Worm (Caenorhabditis elegans) whole organism, early embryonic: ENCODE data around the gene oac-54.

ENCODE experiments used
- B0310.2 ChIP-seq: sonication (generic microtip); optimal IDR thresholded peaks from 2 replicates; lab custom pipeline; 2016; ENCODE audit warnings: mild to moderate bottlenecking, missing genetic modification characterization, missing compliant biosample characterization
- F13C5.2 ChIP-seq: sonication (generic microtip); optimal IDR thresholded peaks from 2 replicates; lab custom pipeline; 2017; ENCODE audit warnings: mild to moderate bottlenecking, missing genetic modification characterization, inconsistent platforms, missing compliant biosample characterization
- aly-1 ChIP-seq: sonication (generic microtip); optimal IDR thresholded peaks from 2 replicates; lab custom pipeline; 2016; ENCODE audit warnings: missing genetic modification characterization, missing compliant biosample characterization
- ama-1 ChIP-seq: fragments of 150-350 bp; optimal IDR thresholded peaks from 2 replicates; lab custom pipeline; 2014
- ceh-13 ChIP-seq: fragments of 200-800 bp; sonication (Bioruptor generic); optimal IDR thresholded peaks from 2 replicates; lab custom pipeline; 2018; ENCODE audit warnings: mild to moderate bottlenecking, missing genetic modification characterization, missing compliant biosample characterization
- ceh-36 ChIP-seq: sonication (generic microtip); optimal IDR thresholded peaks from 2 replicates; lab custom pipeline; 2016; ENCODE audit warnings: missing genetic modification characterization, inconsistent platforms, missing compliant biosample characterization
- ets-7 ChIP-seq: sonication (generic microtip); optimal IDR thresholded peaks from 2 replicates; lab custom pipeline; 2016; ENCODE audit warnings: missing genotype, missing genetic modification characterization, missing compliant biosample characterization
- flt-1 ChIP-seq: fragments of 200-800 bp; sonication (Bioruptor generic); IDR thresholded peaks from 2 replicates; pipeline ENCODE4 v1.3.6; 2022; ENCODE audit warnings: missing genetic modification characterization, missing compliant biosample characterization
- hmbx-1 ChIP-seq: sonication (generic microtip); optimal IDR thresholded peaks from 2 replicates; lab custom pipeline; 2016; ENCODE audit warnings: mild to moderate bottlenecking, missing genetic modification characterization, missing compliant biosample characterization
- hmg-4 ChIP-seq: fragments of 200-800 bp; sonication (Bioruptor generic); optimal IDR thresholded peaks from 2 replicates; lab custom pipeline; 2018; ENCODE audit warnings: mild to moderate bottlenecking, missing genetic modification characterization, missing compliant biosample characterization
- hnd-1 ChIP-seq: sonication (generic microtip); optimal IDR thresholded peaks from 2 replicates; lab custom pipeline; 2016; ENCODE audit warnings: missing genetic modification characterization, missing compliant biosample characterization
- pes-1 ChIP-seq: fragments of 200-800 bp; sonication (Bioruptor generic); IDR thresholded peaks from 2 replicates; pipeline ENCODE4 v1.3.6; 2022; ENCODE audit warnings: missing genetic modification reagents, missing genetic modification characterization, missing compliant biosample characterization
- scrt-1 ChIP-seq: fragments of 200-800 bp; sonication (Bioruptor generic); IDR thresholded peaks from 2 replicates; pipeline ENCODE4 v1.3.6; 2022; ENCODE audit warnings: missing genetic modification characterization, missing compliant biosample characterization
- sea-1 ChIP-seq: fragments of 200-800 bp; sonication (Bioruptor generic); conservative IDR thresholded peaks from 2 replicates; pipeline ENCODE4 v1.3.6; 2022; ENCODE audit warnings: missing genetic modification characterization, missing compliant biosample characterization
- tbx-11 ChIP-seq: fragments of 200-800 bp; sonication (Bioruptor generic); IDR thresholded peaks from 2 replicates; pipeline ENCODE4 v1.3.6; 2022; ENCODE audit warnings: missing genetic modification characterization, missing compliant biosample characterization
- tbx-37 ChIP-seq: fragments of 200-800 bp; sonication (Bioruptor generic); conservative IDR thresholded peaks from 2 replicates; pipeline ENCODE4 v1.3.6; 2022; ENCODE audit warnings: missing genetic modification reagents, missing genetic modification characterization, missing compliant biosample characterization
- tra-4 ChIP-seq: sonication (generic microtip); optimal IDR thresholded peaks from 2 replicates; lab custom pipeline; 2017; ENCODE audit warnings: missing genetic modification characterization, missing compliant biosample characterization

oac-54 gene

ce11 chrII:9165762-9166460, 8.0 kb downstream of the oac-54 start, which contains the start of gene W07A12.8:
Gene W07A12.8, minus strand, starts transcription at chrII:9165812.
- TF ChIP-seq flt-1 (GFP tag; lab: Robert Waterston, UW) (no peak), tbx-37 (GFP tag; lab: Robert Waterston, UW) (no peak), F13C5.2 (tag; lab: Kevin White, UChicago) (no peak), tbx-11 (GFP tag; lab: Robert Waterston, UW) (no peak), B0310.2 (no peak), sea-1 (no peak), scrt-1 (GFP tag; lab: Robert Waterston, UW) (no peak), pes-1 (GFP tag; lab: Robert Waterston, UW) (no peak), ceh-13 (no peak), ceh-36 (tag; lab: Kevin White, UChicago) (no peak)

DNA sequence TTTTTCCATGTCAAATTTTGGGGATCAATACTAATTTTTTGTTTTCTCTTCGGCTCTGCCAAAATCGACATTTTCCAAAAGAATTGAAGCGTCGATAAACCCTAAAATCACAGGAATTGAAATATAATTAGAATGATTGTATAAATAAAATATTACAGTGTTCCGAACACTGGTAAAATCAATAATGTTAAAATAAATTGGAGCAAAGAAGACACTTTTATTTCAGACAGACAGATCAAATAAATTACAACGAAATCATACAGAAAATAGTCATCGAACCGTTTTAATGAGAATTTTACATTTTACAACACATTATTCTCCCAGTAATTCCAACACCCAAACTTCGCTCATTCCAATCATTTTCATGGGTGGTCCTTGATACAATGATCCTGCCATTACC, 9.8 kb downstream of the oac-54 start, which contains the start of gene T23G7.3:
Gene T23G7.3, minus strand, starts transcription at position 101 of the 400 bp plus-strand sequence.
- no peak for TF ChIP-seq F13C5.2 (tag; lab: Kevin White, UChicago)
- TF ChIP-seq flt-1 (GFP tag; lab: Robert Waterston, UW) = no peak
- TF ChIP-seq scrt-1 (GFP tag; lab: Robert Waterston, UW) = no peak
- no peak for TF ChIP-seq hmg-4 (GFP tag; lab: Kevin White, UChicago)

ce11 chrII:9169450-9169960, 11.6 kb downstream of the oac-54 start, which contains the start of gene dpl-1:
Gene dpl-1, plus strand, starts transcription at chrII:9169910.
- TF ChIP-seq pes-1 (GFP tag; lab: Robert Waterston, UW) (no peak), scrt-1 (GFP tag; lab: Robert Waterston, UW) (no peak), ceh-13 (no peak), tra-4 (tag; lab: Kevin White, UChicago) (no peak), tbx-11 (GFP tag; lab: Robert Waterston, UW) (no peak), B0310.2 (no peak), flt-1 (GFP tag; lab: Robert Waterston, UW) (no peak), aly-1 (tag; lab: Kevin White, UChicago) (no peak), tbx-37 (GFP tag; lab: Robert Waterston, UW) (no peak), ama-1 (lab: Kevin White, UChicago) (no peak), F13C5.2 (tag; lab: Kevin White, UChicago) (no peak), hnd-1 (no peak), sea-1 (no peak), ets-7 (tag; lab: Kevin White, UChicago) (no peak), ceh-36 (tag; lab: Kevin White, UChicago) (no peak), hmbx-1 (tag; lab: Kevin White, UChicago) (no peak), hmg-4 (GFP tag; lab: Kevin White, UChicago) (no peak)

DNA sequence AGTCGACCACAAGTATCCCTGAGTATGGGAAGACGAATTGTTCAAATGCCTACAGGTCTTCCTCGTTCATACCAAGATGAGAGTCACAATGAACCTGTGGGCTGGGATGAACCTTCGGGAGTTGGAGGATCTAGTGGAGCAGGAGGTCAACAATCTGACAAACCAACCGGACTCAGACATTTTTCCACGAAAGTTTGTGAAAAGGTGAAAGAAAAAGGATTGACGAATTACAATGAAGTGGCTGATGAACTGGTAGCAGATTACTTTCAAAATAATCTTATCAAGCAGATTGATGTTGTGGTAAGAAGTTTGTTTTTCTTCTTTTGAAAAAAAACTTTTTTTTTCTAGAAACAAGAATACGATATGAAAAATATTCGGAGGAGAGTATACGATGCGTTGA, 12.1 kb downstream of the oac-54 start:
- no peak for TF ChIP-seq hmg-4 (GFP tag; lab: Kevin White, UChicago)
- TF ChIP-seq hnd-1 = no peak
- TF ChIP-seq aly-1 (tag; lab: Kevin White, UChicago) = no peak
- no peak for TF ChIP-seq pes-1 (GFP tag; lab: Robert Waterston, UW)
- TF ChIP-seq scrt-1 (GFP tag; lab: Robert Waterston, UW) = no peak
- TF ChIP-seq flt-1 (GFP tag; lab: Robert Waterston, UW) = no peak
- no peak for TF ChIP-seq B0310.2

DNA sequence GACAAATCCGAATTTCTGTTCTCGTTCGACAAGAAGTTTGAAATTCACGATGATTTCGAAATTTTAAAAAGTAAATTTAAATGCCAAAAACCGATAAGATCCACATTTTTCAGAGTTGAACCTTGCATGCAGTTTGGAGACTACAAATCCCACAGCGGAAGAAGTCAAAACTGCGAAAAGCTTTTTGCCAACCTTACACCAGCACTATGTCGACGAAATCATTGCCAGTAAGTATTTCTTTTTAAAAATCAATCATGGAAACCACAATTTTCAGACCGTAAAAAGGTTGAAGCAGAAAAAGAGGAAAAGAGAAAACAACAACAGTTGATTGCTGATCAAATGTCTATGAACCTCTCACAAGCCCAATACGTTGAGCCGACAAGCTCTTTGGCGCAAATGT, 12.9 kb downstream of the oac-54 start:
- TF ChIP-seq tbx-37 (GFP tag; lab: Robert Waterston, UW) (no peak), tbx-11 (GFP tag; lab: Robert Waterston, UW) (no peak), ceh-36 (tag; lab: Kevin White, UChicago) (no peak), hnd-1 (no peak), flt-1 (GFP tag; lab: Robert Waterston, UW) (no peak), sea-1 (no peak), ama-1 (lab: Kevin White, UChicago) (no peak), scrt-1 (GFP tag; lab: Robert Waterston, UW) (no peak), ceh-13 (no peak)

- TF ChIP-seq tbx-11 (GFP tag; lab: Robert Waterston, UW) (no peak), B0310.2 (no peak)
Measured at ce11 chrII:9171466-9172187, 13.7 kb downstream of the oac-54 start.

DNA sequence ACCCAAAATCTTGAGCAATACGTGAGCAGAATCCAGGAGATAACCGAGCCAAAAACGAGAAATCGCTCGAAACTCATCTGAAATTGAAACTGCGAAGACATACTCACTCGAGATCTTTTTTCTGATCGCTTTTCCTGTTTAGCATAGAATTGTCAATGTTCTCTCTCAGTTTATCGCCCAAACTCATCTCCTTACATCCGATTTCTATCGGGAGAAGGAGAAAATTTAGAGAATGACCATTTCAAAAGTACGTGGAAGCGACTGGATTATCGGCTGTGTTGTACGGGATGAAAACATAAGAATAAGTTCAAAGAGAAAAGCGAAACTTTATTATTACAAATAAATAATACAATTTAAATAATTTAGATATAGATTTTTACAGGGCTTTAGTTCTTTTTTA, 14.9 kb downstream of the oac-54 start, which contains the start of gene T23G7.2:
Gene T23G7.2, minus strand, starts transcription at position 101 of the 400 bp plus-strand sequence.
- TF ChIP-seq pes-1 (GFP tag; lab: Robert Waterston, UW) (no peak), ceh-13 (no peak), B0310.2 (no peak), F13C5.2 (tag; lab: Kevin White, UChicago) (no peak), sea-1 (no peak)

DNA sequence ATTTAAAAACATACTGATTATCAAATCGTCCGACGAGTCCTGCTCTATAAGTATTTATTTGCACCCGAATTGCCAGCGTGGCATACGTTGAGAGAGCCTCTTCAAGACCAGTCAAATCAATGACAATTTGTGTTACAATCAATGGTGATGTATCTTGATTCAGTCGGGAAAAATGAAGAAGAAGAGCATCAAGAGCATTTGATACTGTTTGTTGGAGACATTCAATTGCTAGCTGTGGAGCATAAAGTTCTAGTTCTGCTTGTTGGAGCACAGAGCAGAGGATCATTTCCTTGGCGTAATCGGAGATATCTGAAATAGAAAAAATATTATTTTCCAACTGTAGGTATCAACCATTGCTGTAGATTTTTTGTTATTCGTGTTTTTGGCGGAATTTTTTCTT, 15.6 kb downstream of the oac-54 start:
- TF ChIP-seq tbx-11 (GFP tag; lab: Robert Waterston, UW) (no peak), B0310.2 (no peak), sea-1 (no peak), hmg-4 (GFP tag; lab: Kevin White, UChicago) (no peak), pes-1 (GFP tag; lab: Robert Waterston, UW) (no peak), ceh-13 (no peak), scrt-1 (GFP tag; lab: Robert Waterston, UW) (no peak)
